Fruit fly (Drosophila melanogaster): ENCODE data around the gene Hcf.

Gene Hcf

dm6 chr4:406843-407242 lies 47.1 kb downstream of the Hcf start (continued):
- TF ChIP-seq jumu (GFP tag; optimal IDR thresholded peaks at IDR 0.05) (no peak), MTF-1 (GFP tag; optimal IDR thresholded peaks at IDR 0.05; ENCODE audit: borderline replicate concordance) (peak; percentile 75), sim (GFP tag; IDR thresholded peaks at IDR 0.05) (no peak), CG31365 (tag; optimal IDR thresholded peaks at IDR 0.05) (peak; percentile 38), CG2875 (GFP tag; optimal IDR thresholded peaks at IDR 0.05) (peak; percentile 15), ems (GFP tag; optimal IDR thresholded peaks at IDR 0.05) (no peak), CG9817 (tag; optimal IDR thresholded peaks at IDR 0.05) (no peak), CG1529 (GFP tag; optimal IDR thresholded peaks at IDR 0.05) (no peak), CG33557 (GFP tag; optimal IDR thresholded peaks at IDR 0.05) (no peak), Bteb2 (GFP tag; optimal IDR thresholded peaks at IDR 0.05) (no peak), CG9609 (GFP tag; optimal IDR thresholded peaks at IDR 0.05) (no peak), CG14965 (GFP tag; optimal IDR thresholded peaks at IDR 0.05; ENCODE audit: borderline replicate concordance) (peak; percentile 87), CG15011 (GFP tag; optimal IDR thresholded peaks at IDR 0.05) (no peak), Optix (GFP tag; IDR thresholded peaks at IDR 0.05) (no peak), CG6791 (GFP tag; IDR thresholded peaks at IDR 0.05; ENCODE audit: partially characterized antibody) (no peak; the same call in 2 of the 3 replicates), bsh (GFP tag; optimal IDR thresholded peaks at IDR 0.05) (no peak), CG8359 (GFP tag; optimal IDR thresholded peaks at IDR 0.05; ENCODE audit: borderline replicate concordance) (no peak), pfk (GFP tag; optimal IDR thresholded peaks at IDR 0.05) (no peak), nom (GFP tag; optimal IDR thresholded peaks at IDR 0.05) (no peak), CG42726 (GFP tag; IDR thresholded peaks at IDR 0.05; ENCODE audit: partially characterized antibody) (no peak), CG18476 (GFP tag; optimal IDR thresholded peaks at IDR 0.05) (no peak), gem (tag; optimal IDR thresholded peaks at IDR 0.05) (peak; percentile 52), Taf1 (GFP tag; IDR thresholded peaks at IDR 0.05) (no peak), hb (GFP tag; IDR thresholded peaks at IDR 0.05; ENCODE audit: partially characterized antibody) (no peak), insv (GFP tag; optimal IDR thresholded peaks at IDR 0.05) (peak in 1 of 2 experiments; percentile 63), CG17802 (tag; optimal IDR thresholded peaks at IDR 0.05) (no peak), CG7357 (GFP tag; IDR thresholded peaks at IDR 0.05) (no peak), ac (GFP tag; optimal IDR thresholded peaks at IDR 0.05) (no peak), ATbp (GFP tag; optimal IDR thresholded peaks at IDR 0.05) (no peak), Lim3 (GFP tag; IDR thresholded peaks at IDR 0.05) (no peak), CG8281 (tag; optimal IDR thresholded peaks at IDR 0.05) (no peak), p53 (GFP tag; optimal IDR thresholded peaks at IDR 0.05) (peak; percentile 16), CG14014 (GFP tag; IDR thresholded peaks at IDR 0.05) (peak; percentile 31; the same call in 1 of the 2 replicates), dan (GFP tag; IDR thresholded peaks at IDR 0.05) (no peak), prd (optimal IDR thresholded peaks at IDR 0.05) (no peak), prd (GFP tag; IDR thresholded peaks at IDR 0.05) (no peak), zen2 (GFP tag; IDR thresholded peaks at IDR 0.05; ENCODE audit: partially characterized antibody) (no peak), stwl (tag; optimal IDR thresholded peaks at IDR 0.05) (no peak), CG43689 (GFP tag; IDR thresholded peaks at IDR 0.05) (no peak), Dfd (GFP tag; optimal IDR thresholded peaks at IDR 0.05) (no peak), ash1 (GFP tag; optimal IDR thresholded peaks at IDR 0.05) (no peak), CG17612 (GFP tag; IDR thresholded peaks at IDR 0.05) (no peak), wek (GFP tag; optimal IDR thresholded peaks at IDR 0.05) (no peak), fd102C (GFP tag; optimal IDR thresholded peaks at IDR 0.05) (no peak), Ets65A (GFP tag) (no peak), tll (GFP tag; optimal IDR thresholded peaks at IDR 0.05) (no peak), pita (GFP tag; optimal IDR thresholded peaks at IDR 0.05) (peak; percentile 55), pros (GFP tag; optimal IDR thresholded peaks at IDR 0.05) (no peak), Dbx (GFP tag; IDR thresholded peaks at IDR 0.05) (no peak; the same call in 2 of the 3 replicates), CG7963 (GFP tag; IDR thresholded peaks at IDR 0.05; ENCODE audit: partially characterized antibody) (no peak)
